Worm (Caenorhabditis elegans) whole organism, mixed stage, embryonic: ENCODE results near the gene srg-36.

ENCODE experiments used
- M03D4.4 ChIP-seq: sonication (generic microtip); optimal IDR thresholded peaks from 2 replicates; lab custom pipeline; 2017; ENCODE audit warnings: mild to moderate bottlenecking, missing genetic modification characterization, missing compliant biosample characterization
- bed-3 ChIP-seq: fragments of 200-800 bp; sonication (Bioruptor generic); optimal IDR thresholded peaks from 3 replicates; lab custom pipeline; 2018; ENCODE audit warnings: mild to moderate bottlenecking, missing genetic modification characterization, moderate library complexity, missing compliant biosample characterization
- ceh-39 ChIP-seq: fragments of 150-350 bp; optimal IDR thresholded peaks from 2 replicates; lab custom pipeline; 2014; ENCODE audit warnings: missing biosample characterization, missing genetic modification characterization
- ceh-43 ChIP-seq: fragments of 200-800 bp; sonication (Bioruptor generic); optimal IDR thresholded peaks from 2 replicates; lab custom pipeline; 2018; ENCODE audit warnings: mild to moderate bottlenecking, missing genetic modification characterization, moderate library complexity, missing compliant biosample characterization
- ceh-83 ChIP-seq: fragments of 200-800 bp; sonication (Bioruptor generic); optimal IDR thresholded peaks from 2 replicates; lab custom pipeline; 2018; ENCODE audit warnings: mild to moderate bottlenecking, missing genetic modification characterization, missing compliant biosample characterization
- ces-1 ChIP-seq: fragments of 150-350 bp; optimal IDR thresholded peaks from 2 replicates; lab custom pipeline; 2014; ENCODE audit warnings: missing biosample characterization, missing genetic modification reagents, missing genetic modification characterization
- cnd-1 ChIP-seq: fragments of 200-800 bp; sonication (Bioruptor generic); optimal IDR thresholded peaks from 2 replicates; lab custom pipeline; 2018; ENCODE audit warnings: mild to moderate bottlenecking, missing genetic modification characterization, missing compliant biosample characterization
- drap-1 ChIP-seq: fragments of 200-800 bp; sonication (Bioruptor generic); optimal IDR thresholded peaks from 3 replicates; lab custom pipeline; 2018; ENCODE audit warnings: mild to moderate bottlenecking, missing genetic modification characterization, missing compliant biosample characterization
- elt-1 ChIP-seq: sonication (generic microtip); optimal IDR thresholded peaks from 2 replicates; lab custom pipeline; 2017; ENCODE audit warnings: missing genetic modification characterization, mild to moderate bottlenecking, missing compliant biosample characterization, antibody characterized with exemption, moderate library complexity, borderline replicate concordance; ENCODE audit not compliant: insufficient read depth
- elt-3 ChIP-seq: fragments of 150-350 bp; optimal IDR thresholded peaks from 2 replicates; lab custom pipeline; 2014; ENCODE audit warnings: missing biosample characterization, missing genetic modification characterization
- flh-1 ChIP-seq: fragments of 200-800 bp; sonication (Bioruptor generic); optimal IDR thresholded peaks from 2 replicates; lab custom pipeline; 2018; ENCODE audit warnings: mild to moderate bottlenecking, missing genetic modification characterization, moderate library complexity, missing compliant biosample characterization
- lin-13 ChIP-seq: fragments of 150-350 bp; optimal IDR thresholded peaks from 2 replicates; lab custom pipeline; 2014; ENCODE audit warnings: missing biosample characterization, missing genetic modification characterization
- lin-32 ChIP-seq: fragments of 200-800 bp; sonication (Bioruptor generic); optimal IDR thresholded peaks from 2 replicates; lab custom pipeline; 2018; ENCODE audit warnings: mild to moderate bottlenecking, missing genetic modification characterization, missing compliant biosample characterization
- mab-5 ChIP-seq: fragments of 150-350 bp; optimal IDR thresholded peaks from 2 replicates; lab custom pipeline; 2014; ENCODE audit warnings: missing biosample characterization, missing genetic modification characterization
- mep-1 ChIP-seq: fragments of 150-350 bp; optimal IDR thresholded peaks from 2 replicates; lab custom pipeline; 2017; ENCODE audit warnings: missing biosample characterization, missing genetic modification reagents, missing genetic modification characterization, inconsistent platforms
- mls-2 ChIP-seq: sonication (generic microtip); optimal IDR thresholded peaks from 2 replicates; lab custom pipeline; 2016; ENCODE audit warnings: mild to moderate bottlenecking, missing genetic modification characterization, moderate library complexity, missing compliant biosample characterization
- nhr-2 ChIP-seq: fragments of 150-350 bp; optimal IDR thresholded peaks from 2 replicates; lab custom pipeline; 2014; ENCODE audit warnings: missing biosample characterization, missing genetic modification characterization
- nhr-28 ChIP-seq: fragments of 150-350 bp; optimal IDR thresholded peaks from 2 replicates; lab custom pipeline; 2014; ENCODE audit warnings: missing biosample characterization, missing genetic modification characterization
- nhr-76 ChIP-seq: sonication (generic microtip); optimal IDR thresholded peaks from 2 replicates; lab custom pipeline; 2017; ENCODE audit warnings: missing biosample characterization, missing genetic modification characterization
- pha-4 ChIP-seq: fragments of 150-350 bp; optimal IDR thresholded peaks from 2 replicates; lab custom pipeline; 2018; ENCODE audit warnings: missing biosample characterization, missing genetic modification reagents, missing genetic modification characterization
- sem-2 ChIP-seq: fragments of 200-800 bp; sonication (Bioruptor generic); optimal IDR thresholded peaks from 2 replicates; lab custom pipeline; 2018; ENCODE audit warnings: mild to moderate bottlenecking, missing genetic modification characterization, missing compliant biosample characterization
- snpc-4 ChIP-seq: fragments of 150-350 bp; optimal IDR thresholded peaks from 2 replicates; lab custom pipeline; 2014; ENCODE audit warnings: missing biosample characterization, missing genetic modification characterization
- sptf-1 ChIP-seq: sonication (generic microtip); optimal IDR thresholded peaks from 2 replicates; lab custom pipeline; 2017; ENCODE audit warnings: mild to moderate bottlenecking, missing genetic modification characterization, moderate library complexity, missing compliant biosample characterization
- tbx-8 ChIP-seq: fragments of 200-800 bp; sonication (Bioruptor generic); optimal IDR thresholded peaks from 2 replicates; lab custom pipeline; 2018; ENCODE audit warnings: mild to moderate bottlenecking, missing genetic modification characterization, moderate library complexity, missing compliant biosample characterization
- unc-120 ChIP-seq: sonication (generic microtip); optimal IDR thresholded peaks from 2 replicates; lab custom pipeline; 2017; ENCODE audit warnings: missing genetic modification characterization, missing compliant biosample characterization; ENCODE audit not compliant: poor library complexity, severe bottlenecking
- unc-39 ChIP-seq: fragments of 150-350 bp; optimal IDR thresholded peaks from 2 replicates; lab custom pipeline; 2014; ENCODE audit warnings: missing biosample characterization, missing genetic modification characterization
- zip-8 ChIP-seq: fragments of 150-350 bp; optimal IDR thresholded peaks from 2 replicates; lab custom pipeline; 2014; ENCODE audit warnings: missing biosample characterization, missing genetic modification characterization
- ztf-11 ChIP-seq: fragments of 150-350 bp; optimal IDR thresholded peaks from 2 replicates; lab custom pipeline; 2014; ENCODE audit warnings: missing biosample characterization, missing genetic modification characterization

The srg-36 gene

DNA sequence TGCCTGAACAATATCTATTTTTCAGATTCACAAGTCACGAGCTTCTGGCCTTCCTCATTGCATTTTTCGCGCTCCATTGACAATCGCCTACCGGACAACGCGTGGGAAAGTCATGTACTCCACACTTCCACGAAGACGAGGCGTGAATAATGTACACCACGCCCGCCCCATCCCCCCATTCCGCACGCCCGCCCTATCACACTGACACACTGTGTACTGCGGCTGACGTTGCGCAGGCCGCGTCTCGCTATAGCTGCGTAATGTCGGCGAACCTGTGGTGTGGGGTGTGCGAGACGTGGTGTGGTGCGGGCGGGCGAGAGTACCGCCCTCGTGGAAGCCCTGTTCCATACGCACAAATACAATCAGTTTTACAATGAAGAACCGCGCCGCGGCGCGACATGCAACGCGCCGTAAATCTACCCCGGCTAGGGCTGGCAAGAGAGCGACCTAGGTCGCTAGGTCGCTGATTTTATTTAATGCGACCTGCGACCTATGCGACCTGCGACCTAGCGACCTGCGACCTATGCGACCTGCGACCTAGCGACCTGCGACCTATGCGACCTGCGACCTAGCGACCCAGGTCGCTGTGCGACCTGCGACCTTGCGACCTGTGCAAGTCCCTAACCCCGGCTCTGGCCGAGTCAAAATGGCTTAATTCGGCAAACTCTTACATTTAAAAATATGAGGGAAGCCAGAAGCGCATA is 2.0 kb upstream of the srg-36 start:
- TF ChIP-seq sptf-1 (tag; lab: Kevin White, UChicago) (peak; percentile 27), lin-32 (GFP tag; lab: Kevin White, UChicago) (no peak), unc-39 (tag; lab: Kevin White, UChicago) (no peak), pha-4 (no peak)
- TF ChIP-seq, all 35 proteins: peak for 1

ce11 chrX:14234932-14235331 is 666 bp upstream of the srg-36 start, which contains the start of gene srg-37:
Gene srg-37, minus strand, starts transcription at chrX:14235032.
- no peak for TF ChIP-seq mep-1
- no peak for TF ChIP-seq lin-13 (tag; lab: Kevin White, UChicago)
- no peak for TF ChIP-seq nhr-28

- TF ChIP-seq elt-3 (tag; lab: Kevin White, UChicago) = no peak
- no peak for TF ChIP-seq unc-120
- TF ChIP-seq lin-13 (tag; lab: Kevin White, UChicago) = no peak
- no peak for TF ChIP-seq mep-1
- no peak for TF ChIP-seq unc-39 (tag; lab: Kevin White, UChicago)
- no peak for TF ChIP-seq nhr-2 (tag; lab: Kevin White, UChicago)
- TF ChIP-seq ztf-11 (tag; lab: Kevin White, UChicago) = no peak
- no peak for TF ChIP-seq zip-8 (tag; lab: Kevin White, UChicago)
These were observed 2.3 kb downstream of the srg-36 start for ce11 chrX:14231987-14232386.

DNA sequence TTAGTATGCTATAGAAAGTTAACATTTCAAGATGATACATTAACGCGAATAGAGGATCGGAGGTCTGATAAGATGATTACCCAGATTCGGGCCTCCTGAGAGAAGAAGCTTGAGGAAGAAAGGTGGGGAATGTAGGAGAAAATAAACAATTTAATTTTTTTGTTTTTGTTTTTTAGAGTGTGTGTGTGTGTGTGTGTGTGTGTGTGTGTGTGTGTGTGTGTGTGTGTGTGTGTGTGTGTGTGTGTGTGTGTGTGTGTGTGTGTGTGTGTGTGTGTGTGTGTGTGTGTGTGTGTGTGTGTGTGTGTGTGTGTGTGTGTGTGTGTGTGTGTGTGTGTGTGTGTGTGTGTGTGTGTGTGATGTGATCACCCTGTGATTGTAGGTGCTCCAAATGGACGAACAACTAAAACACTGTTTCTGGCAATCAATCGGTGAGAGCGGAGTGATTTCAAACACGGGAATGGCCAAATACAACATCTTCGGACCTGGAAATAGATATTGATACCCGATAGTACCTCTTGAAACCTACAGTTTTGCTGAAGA is 4.9 kb downstream of the srg-36 start:
- peak; percentile 18 for TF ChIP-seq sem-2 (GFP tag; lab: Kevin White, UChicago)
- peak; percentile 47 for TF ChIP-seq M03D4.4 (tag; lab: Kevin White, UChicago)
- TF ChIP-seq sptf-1 (tag; lab: Kevin White, UChicago) = peak; percentile 73
- peak; percentile 33 for TF ChIP-seq cnd-1 (tag; lab: Kevin White, UChicago)
- TF ChIP-seq bed-3 = peak; percentile 33
- peak; percentile 36 for TF ChIP-seq drap-1
- peak; percentile 23 for TF ChIP-seq mls-2

DNA sequence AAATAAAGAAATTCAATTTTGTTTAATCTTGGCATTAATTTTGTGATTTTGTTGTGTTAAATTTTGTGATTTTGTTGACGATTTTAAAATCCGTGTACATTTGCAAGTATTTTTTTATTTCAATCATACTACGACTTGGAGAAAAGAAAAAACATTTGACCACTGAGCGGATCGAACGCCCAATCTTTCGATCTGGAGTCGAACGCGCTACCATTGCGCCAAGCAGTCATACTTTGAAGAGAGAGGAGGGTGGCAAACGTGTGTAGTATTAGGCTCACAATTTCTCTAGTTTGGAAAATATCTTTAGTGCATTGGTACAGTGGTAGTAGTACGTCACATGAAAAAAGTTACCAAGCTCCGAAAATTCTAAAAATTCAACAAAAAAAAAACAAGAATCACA is 5.5 kb downstream of the srg-36 start:
- TF ChIP-seq ceh-83 (GFP tag; lab: Kevin White, UChicago) = peak; percentile 66
- no peak for TF ChIP-seq sptf-1 (tag; lab: Kevin White, UChicago)
- TF ChIP-seq sem-2 (GFP tag; lab: Kevin White, UChicago) = no peak
- no peak for TF ChIP-seq elt-1
- TF ChIP-seq mep-1 = no peak
- no peak for TF ChIP-seq lin-13 (tag; lab: Kevin White, UChicago)
- TF ChIP-seq ceh-39 (tag; lab: Kevin White, UChicago) = no peak
- TF ChIP-seq M03D4.4 (tag; lab: Kevin White, UChicago) = peak; percentile 28
- no peak for TF ChIP-seq ceh-43 (GFP tag; lab: Kevin White, UChicago)
- TF ChIP-seq mls-2 = no peak
- no peak for TF ChIP-seq nhr-76 (tag; lab: Kevin White, UChicago)
- TF ChIP-seq tbx-8 (GFP tag; lab: Kevin White, UChicago) = no peak
- no peak for TF ChIP-seq ces-1
- TF ChIP-seq nhr-28 = no peak
- no peak for TF ChIP-seq snpc-4 (tag; lab: Kevin White, UChicago)
- TF ChIP-seq bed-3 = no peak

- TF ChIP-seq mab-5 (tag; lab: Kevin White, UChicago) = no peak
- no peak for TF ChIP-seq lin-32 (GFP tag; lab: Kevin White, UChicago)
- TF ChIP-seq flh-1 = no peak
- no peak for TF ChIP-seq zip-8 (tag; lab: Kevin White, UChicago)
- no peak for TF ChIP-seq mep-1
- no peak for TF ChIP-seq sptf-1 (tag; lab: Kevin White, UChicago)
- TF ChIP-seq M03D4.4 (tag; lab: Kevin White, UChicago) = no peak
- no peak for TF ChIP-seq unc-39 (tag; lab: Kevin White, UChicago)
- TF ChIP-seq ces-1 = no peak
These were observed 9.0 kb downstream of the srg-36 start, which contains the start of gene cyp-13B2 for ce11 chrX:14225273-14225672. Gene cyp-13B2, plus strand, starts transcription at chrX:14225573.
